Worm (Caenorhabditis elegans): ENCODE results near the gene C26E6.1.

ce11 chrIII:4986790-4987259, 30.2 kb downstream of the C26E6.1 start, which contains the start of the genes C27F2.10 and wdr-60:
- no peak for TF ChIP-seq him-1 (tag; optimal IDR thresholded peaks at IDR 0.05)
- TF ChIP-seq W03F9.2 (tag; optimal IDR thresholded peaks at IDR 0.05), result no peak

All from whole organism, L4/young adult.